Worm (Caenorhabditis elegans): Measurements from ENCODE around the gene fbxa-29.

ce11 chrIII:1223319-1224093 lies 50.0 kb downstream of the fbxa-29 start:
- TF ChIP-seq alr-1 (tag; optimal IDR thresholded peaks at IDR 0.05) (no peak), ceh-16 (tag; optimal IDR thresholded peaks at IDR 0.05) (no peak), unc-39 (tag; optimal IDR thresholded peaks at IDR 0.05) (no peak), elt-3 (tag; optimal IDR thresholded peaks at IDR 0.05) (no peak), unc-62 (GFP tag; optimal IDR thresholded peaks at IDR 0.05) (no peak), ztf-11 (tag; optimal IDR thresholded peaks at IDR 0.05) (no peak)

Measured in whole organism, L2 larva.